Worm (Caenorhabditis elegans): ENCODE results near the gene K11G9.5.

DNA sequence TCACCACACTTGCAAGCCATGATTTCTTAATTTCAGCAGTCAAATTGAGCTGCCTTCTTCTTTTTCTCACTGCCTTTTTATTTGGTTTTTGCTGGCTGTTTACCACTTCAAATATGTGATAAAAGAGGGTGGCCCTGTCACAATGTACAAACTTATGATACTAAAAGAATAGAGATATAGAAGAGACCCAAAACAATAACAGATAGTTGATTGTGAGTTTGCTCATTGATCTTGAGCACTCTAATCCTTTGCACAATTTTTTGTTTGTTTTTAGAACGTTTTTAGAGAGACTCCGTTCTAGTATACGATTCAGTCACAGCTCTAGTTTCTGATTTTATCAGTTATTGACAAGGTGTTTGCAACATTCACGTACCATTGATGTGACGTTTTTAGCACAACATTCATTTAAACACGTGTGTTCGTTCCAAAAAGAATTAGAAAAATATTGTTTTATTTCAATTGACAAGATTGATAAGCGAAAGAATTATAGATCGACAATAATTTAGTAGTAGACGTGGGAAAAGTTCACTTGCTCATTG, 3.6 kb upstream of the K11G9.5 start, which contains the start of gene mtl-1:
- no peak for TF ChIP-seq tlf-1 (GFP tag; optimal IDR thresholded peaks at IDR 0.05)
- no peak for TF ChIP-seq nfya-1 (tag; optimal IDR thresholded peaks at IDR 0.05; ENCODE audit: borderline replicate concordance, insufficient read depth)
